Fruit fly (Drosophila melanogaster) whole organism: ENCODE results near the gene CG1544.

Source experiments
- CG8478 ChIP-seq: fragments of >200 bp; optimal IDR thresholded peaks from 2 replicates; lab custom pipeline; 2018; ENCODE audit warnings: inconsistent platforms
- Dll ChIP-seq: fragments of >200 bp; optimal IDR thresholded peaks from 2 replicates; lab custom pipeline; 2017
- EcR ChIP-seq, 2 experiments: fragments of >200 bp; optimal IDR thresholded peaks; 2 replicates each; lab custom pipeline; 2017; ENCODE audit warnings: missing biosample characterization in 2 of 2, missing genetic modification characterization in 2 of 2, missing genetic modification reagents in 2 of 2
- pan ChIP-seq: fragments of >200 bp; optimal IDR thresholded peaks from 2 replicates; lab custom pipeline; 2017
- psq ChIP-seq: fragments of >200 bp; optimal IDR thresholded peaks from 2 replicates; lab custom pipeline; 2017
- usp ChIP-seq: fragments of >200 bp; optimal IDR thresholded peaks from 2 replicates; lab custom pipeline; 2017; ENCODE audit warnings: missing biosample characterization, missing genetic modification characterization, mixed read lengths

dm6 chr3R:31247281-31247995 lies 50.7 kb downstream of the CG1544 start:
- no peak for TF ChIP-seq Dll (lab: Kevin White, UChicago)
- no peak for TF ChIP-seq pan (lab: Kevin White, UChicago)
- TF ChIP-seq CG8478 (lab: Kevin White, UChicago), result no peak
- TF ChIP-seq EcR (GFP tag; optimal IDR thresholded peaks at IDR 0.05; lab: Kevin White, UChicago), result no peak
- no peak for TF ChIP-seq usp (GFP tag; lab: Kevin White, UChicago)
- TF ChIP-seq psq (lab: Kevin White, UChicago), result no peak
